4 fruit fly cellular contexts compared by ENCODE assay signal in the genomic region with DNA sequence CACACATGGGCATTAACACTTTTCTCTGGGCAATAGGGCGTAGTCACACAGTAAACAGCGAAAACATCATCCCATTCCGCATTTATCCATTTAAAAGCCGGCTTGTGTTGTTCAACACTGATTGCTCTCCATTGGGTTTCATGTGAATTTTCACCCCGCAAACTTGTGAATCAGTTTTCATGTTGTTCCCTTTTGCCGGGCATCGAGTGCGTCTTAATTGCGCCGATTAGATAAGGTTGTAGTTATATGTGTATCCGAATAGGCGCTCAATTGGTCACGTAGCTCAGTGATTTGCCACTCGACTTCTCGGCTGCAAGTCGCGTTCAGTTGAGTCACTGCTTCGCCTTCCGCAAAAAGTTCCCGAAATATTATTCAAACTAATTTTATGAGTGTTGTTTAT.
TF ChIP-seq lines count a peak whose summit lies in the region.

No protein-coding gene starts in this region.

- no peak for TF ChIP-seq CTCF in whole organism, embryonic (GFP tag; optimal IDR thresholded peaks at IDR 0.05; lab: Kevin White, UChicago)

TF ChIP-seq in whole organism, adult, 20 proteins besides CTCF, POLR2A, EP300 and RAD21:
- no peak for TF ChIP-seq Crg-1 (GFP tag; optimal IDR thresholded peaks at IDR 0.05; lab: Kevin White, UChicago)
- TF ChIP-seq bab1 (GFP tag; optimal IDR thresholded peaks at IDR 0.05; lab: Kevin White, UChicago) = peak; percentile 25
- no peak for TF ChIP-seq Clk (GFP tag; optimal IDR thresholded peaks at IDR 0.05; lab: Kevin White, UChicago)
- TF ChIP-seq cic (GFP tag; optimal IDR thresholded peaks at IDR 0.05; lab: Kevin White, UChicago) = peak; percentile 86
- no peak for TF ChIP-seq CG5204 (GFP tag; optimal IDR thresholded peaks at IDR 0.05; lab: Kevin White, UChicago)
- TF ChIP-seq toe (GFP tag; optimal IDR thresholded peaks at IDR 0.05; lab: Kevin White, UChicago) = no peak
- TF ChIP-seq CG12768 (GFP tag; optimal IDR thresholded peaks at IDR 0.05; lab: Kevin White, UChicago) = peak; percentile 18
TF ChIP-seq in whole organism, adult: peak in this region for 3.

TF ChIP-seq in whole organism, embryonic, 481 proteins besides CTCF, POLR2A, EP300 and RAD21 (continues in another document):
- peak; percentile 4 for TF ChIP-seq CG15479 (GFP tag; optimal IDR thresholded peaks at IDR 0.05; lab: Kevin White, UChicago)
- TF ChIP-seq esg (GFP tag; conservative IDR thresholded peaks at IDR 0.05; lab: Robert Waterston, UW) = no peak
- no peak for TF ChIP-seq CG10147 (GFP tag; optimal IDR thresholded peaks at IDR 0.05; lab: Kevin White, UChicago)
- no peak for TF ChIP-seq zf30C (GFP tag; optimal IDR thresholded peaks at IDR 0.05; lab: Kevin White, UChicago)
- TF ChIP-seq Blimp-1 (GFP tag; optimal IDR thresholded peaks at IDR 0.05; lab: Kevin White, UChicago) = no peak
- TF ChIP-seq CG4282 (GFP tag; optimal IDR thresholded peaks at IDR 0.05; lab: Kevin White, UChicago) = peak; percentile 15
- no peak for TF ChIP-seq CG8944 (GFP tag; optimal IDR thresholded peaks at IDR 0.05; lab: Kevin White, UChicago)
- no peak for TF ChIP-seq CG6654 (GFP tag; optimal IDR thresholded peaks at IDR 0.05; lab: Kevin White, UChicago)
- no peak for TF ChIP-seq CG4360 (GFP tag; IDR thresholded peaks at IDR 0.05; lab: Robert Waterston, UW)
- TF ChIP-seq CG6272 (GFP tag; IDR thresholded peaks at IDR 0.05; lab: Robert Waterston, UW) = no peak
- peak; percentile 87 for TF ChIP-seq exex (tag; optimal IDR thresholded peaks at IDR 0.05; lab: Kevin White, UChicago)
- TF ChIP-seq Dll (GFP tag; IDR thresholded peaks at IDR 0.05; lab: Robert Waterston, UW; ENCODE audit: partially characterized antibody) = no peak
- TF ChIP-seq stwl (tag; optimal IDR thresholded peaks at IDR 0.05; lab: Kevin White, UChicago) = peak; percentile 30
- no peak for TF ChIP-seq pnt (GFP tag; optimal IDR thresholded peaks at IDR 0.05; lab: Kevin White, UChicago)
- no peak for TF ChIP-seq tio (GFP tag; optimal IDR thresholded peaks at IDR 0.05; lab: Kevin White, UChicago)
- TF ChIP-seq wor (GFP tag; IDR thresholded peaks at IDR 0.05; lab: Robert Waterston, UW) = no peak
- no peak for TF ChIP-seq nom (GFP tag; optimal IDR thresholded peaks at IDR 0.05; lab: Kevin White, UChicago)
- no peak for TF ChIP-seq CG17186 (GFP tag; optimal IDR thresholded peaks at IDR 0.05; lab: Kevin White, UChicago)
- TF ChIP-seq MTF-1 (GFP tag; optimal IDR thresholded peaks at IDR 0.05; lab: Kevin White, UChicago; ENCODE audit: borderline replicate concordance) = no peak
- TF ChIP-seq sna (GFP tag; IDR thresholded peaks at IDR 0.05; lab: Robert Waterston, UW; ENCODE audit: partially characterized antibody) = no peak
- peak; percentile 32 for TF ChIP-seq CG18011 (GFP tag; optimal IDR thresholded peaks at IDR 0.05; lab: Kevin White, UChicago)
- no peak for TF ChIP-seq cwo (GFP tag; optimal IDR thresholded peaks at IDR 0.05; lab: Kevin White, UChicago)
- TF ChIP-seq al (GFP tag; IDR thresholded peaks at IDR 0.05; lab: Robert Waterston, UW) = no peak
- no peak for TF ChIP-seq CG11695 (GFP tag; IDR thresholded peaks at IDR 0.05; lab: Robert Waterston, UW)
- peak; percentile 51 for TF ChIP-seq Med (GFP tag; lab: Kevin White, UChicago)
- TF ChIP-seq CG15601 (tag; optimal IDR thresholded peaks at IDR 0.05; lab: Kevin White, UChicago) = no peak
- TF ChIP-seq zfh1 (GFP tag; IDR thresholded peaks at IDR 0.05; lab: Robert Waterston, UW) = no peak
- no peak for TF ChIP-seq da (GFP tag; optimal IDR thresholded peaks at IDR 0.05; lab: Kevin White, UChicago)

TF ChIP-seq in whole organism, prepupa, 60 proteins besides CTCF, POLR2A, EP300 and RAD21:
- TF ChIP-seq vri (GFP tag; optimal IDR thresholded peaks at IDR 0.05; lab: Kevin White, UChicago) (peak; percentile 35), Sox15 (GFP tag; optimal IDR thresholded peaks at IDR 0.05; lab: Kevin White, UChicago) (no peak), CG10631 (GFP tag; optimal IDR thresholded peaks at IDR 0.05; lab: Kevin White, UChicago) (no peak), acj6 (GFP tag; optimal IDR thresholded peaks at IDR 0.05; lab: Kevin White, UChicago) (no peak), achi (GFP tag; optimal IDR thresholded peaks at IDR 0.05; lab: Kevin White, UChicago) (no peak), Blimp-1 (GFP tag; optimal IDR thresholded peaks at IDR 0.05; lab: Kevin White, UChicago) (no peak), svp (GFP tag; lab: Kevin White, UChicago) (no peak), eg (GFP tag; IDR thresholded peaks at IDR 0.05; lab: Robert Waterston, UW) (no peak)

TF ChIP-seq in whole organism, wandering third instar larva, 38 proteins besides CTCF, POLR2A, EP300 and RAD21:
- TF ChIP-seq Dfd (GFP tag; optimal IDR thresholded peaks at IDR 0.05; lab: Kevin White, UChicago) (no peak), Hr83 (GFP tag; optimal IDR thresholded peaks at IDR 0.05; lab: Kevin White, UChicago; ENCODE audit: poor library complexity, severe bottlenecking) (no peak), Hnf4 (GFP tag; optimal IDR thresholded peaks at IDR 0.05; lab: Kevin White, UChicago) (no peak), sv (GFP tag; optimal IDR thresholded peaks at IDR 0.05; lab: Kevin White, UChicago) (no peak), Vsx2 (GFP tag; optimal IDR thresholded peaks at IDR 0.05; lab: Kevin White, UChicago; ENCODE audit: partially characterized antibody) (no peak), CG32264 (GFP tag; optimal IDR thresholded peaks at IDR 0.05; lab: Kevin White, UChicago) (no peak), ey (GFP tag; optimal IDR thresholded peaks at IDR 0.05; lab: Kevin White, UChicago) (no peak), fru (GFP tag; optimal IDR thresholded peaks at IDR 0.05; lab: Kevin White, UChicago) (no peak), Hr78 (GFP tag; optimal IDR thresholded peaks at IDR 0.05; lab: Kevin White, UChicago) (no peak), OdsH (GFP tag; optimal IDR thresholded peaks at IDR 0.05; lab: Kevin White, UChicago) (peak; percentile 11), CG9705 (GFP tag; optimal IDR thresholded peaks at IDR 0.05; lab: Kevin White, UChicago) (no peak), Sp1 (GFP tag; optimal IDR thresholded peaks at IDR 0.05; lab: Kevin White, UChicago) (no peak), sage (GFP tag; optimal IDR thresholded peaks at IDR 0.05; lab: Kevin White, UChicago) (no peak), Mio (GFP tag; optimal IDR thresholded peaks at IDR 0.05; lab: Kevin White, UChicago) (no peak), CrebA (GFP tag; optimal IDR thresholded peaks at IDR 0.05; lab: Kevin White, UChicago; ENCODE audit: borderline replicate concordance) (no peak), jim (GFP tag; optimal IDR thresholded peaks at IDR 0.05; lab: Kevin White, UChicago) (no peak), Jra (GFP tag; optimal IDR thresholded peaks at IDR 0.05; lab: Kevin White, UChicago) (no peak), h (GFP tag; optimal IDR thresholded peaks at IDR 0.05; lab: Kevin White, UChicago) (peak; percentile 3), tai (GFP tag; optimal IDR thresholded peaks at IDR 0.05; lab: Kevin White, UChicago) (no peak), pan (optimal IDR thresholded peaks at IDR 0.05; lab: Kevin White, UChicago) (no peak), Abd-B (GFP tag; optimal IDR thresholded peaks at IDR 0.05; lab: Kevin White, UChicago) (no peak), Rel (GFP tag; optimal IDR thresholded peaks at IDR 0.05; lab: Kevin White, UChicago) (no peak), Rel (tag; optimal IDR thresholded peaks at IDR 0.05; lab: Kevin White, UChicago) (peak; percentile 43)
